Fruit fly (Drosophila melanogaster) whole organism, embryonic: ENCODE results near the gene CheA29a.

Source experiments
- CG10274 ChIP-seq: fragments of 200-800 bp; sonication (Bioruptor generic); optimal IDR thresholded peaks from 3 replicates; lab custom pipeline; 2017; ENCODE audit warnings: missing biosample characterization, mild to moderate bottlenecking, missing genetic modification characterization
- CG10543 ChIP-seq: fragments of 200-800 bp; sonication (Bioruptor generic); optimal IDR thresholded peaks from 3 replicates; lab custom pipeline; 2017; ENCODE audit warnings: missing biosample characterization, mild to moderate bottlenecking, missing genetic modification characterization, moderate library complexity
- CG12071 ChIP-seq: fragments of 200-800 bp; sonication (Bioruptor generic); optimal IDR thresholded peaks from 3 replicates; lab custom pipeline; 2018; ENCODE audit warnings: missing biosample characterization, mild to moderate bottlenecking, missing genetic modification characterization
- CG12219 ChIP-seq: fragments of 200-800 bp; sonication (Bioruptor generic); optimal IDR thresholded peaks from 3 replicates; lab custom pipeline; 2018; ENCODE audit warnings: missing biosample characterization, mild to moderate bottlenecking, missing genetic modification characterization
- CG12236 ChIP-seq: fragments of 200-800 bp; sonication (Bioruptor generic); optimal IDR thresholded peaks from 2 replicates; lab custom pipeline; 2016; ENCODE audit warnings: missing biosample characterization, missing genetic modification characterization
- CG12299 ChIP-seq: fragments of 200-800 bp; sonication (Bioruptor generic); optimal IDR thresholded peaks from 2 replicates; lab custom pipeline; 2018; ENCODE audit warnings: missing biosample characterization, mild to moderate bottlenecking, missing genetic modification characterization
- CG13424 ChIP-seq: fragments of 200-800 bp; sonication (Bioruptor generic); optimal IDR thresholded peaks from 2 replicates; lab custom pipeline; 2019; ENCODE audit warnings: missing biosample characterization, mild to moderate bottlenecking, missing genetic modification characterization, moderate library complexity
- CG14667 ChIP-seq: fragments of 200-800 bp; sonication (Bioruptor generic); IDR thresholded peaks from 2 replicates; pipeline ENCODE4 v1.3.6; 2022; ENCODE audit warnings: missing biosample characterization, missing genetic modification characterization
- CG1529 ChIP-seq: fragments of 200-800 bp; sonication (Bioruptor generic); optimal IDR thresholded peaks from 3 replicates; lab custom pipeline; 2018; ENCODE audit warnings: missing biosample characterization, missing genetic modification characterization
- CG15514 ChIP-seq: fragments of 200-800 bp; sonication (Bioruptor generic); optimal IDR thresholded peaks from 3 replicates; lab custom pipeline; 2017; ENCODE audit warnings: missing biosample characterization, missing genetic modification characterization, mild to moderate bottlenecking, moderate library complexity, missing genetic modification reagents
- CG17186 ChIP-seq: fragments of 200-800 bp; sonication (Bioruptor generic); optimal IDR thresholded peaks from 3 replicates; lab custom pipeline; 2017; ENCODE audit warnings: missing biosample characterization, missing genetic modification reagents, missing genetic modification characterization
- CG18476 ChIP-seq: fragments of 200-800 bp; sonication (Bioruptor generic); optimal IDR thresholded peaks from 2 replicates; lab custom pipeline; 2016; ENCODE audit warnings: missing biosample characterization, mild to moderate bottlenecking, missing genetic modification characterization
- CG30020 ChIP-seq: fragments of 200-800 bp; optimal IDR thresholded peaks from 2 replicates; lab custom pipeline; 2019; ENCODE audit warnings: missing biosample characterization, mild to moderate bottlenecking, missing genetic modification characterization, moderate library complexity
- CG30403 ChIP-seq: fragments of 200-800 bp; sonication (Bioruptor generic); optimal IDR thresholded peaks from 3 replicates; lab custom pipeline; 2016; ENCODE audit warnings: missing biosample characterization, missing genetic modification characterization
- CG3065 ChIP-seq: fragments of 200-800 bp; sonication (Bioruptor generic); optimal IDR thresholded peaks from 2 replicates; lab custom pipeline; 2016; ENCODE audit warnings: missing biosample characterization, missing genetic modification characterization
- CG3281 ChIP-seq: fragments of 200-800 bp; sonication (Bioruptor generic); optimal IDR thresholded peaks from 3 replicates; lab custom pipeline; 2017; ENCODE audit warnings: missing biosample characterization, mild to moderate bottlenecking, missing genetic modification characterization
- CG3847 ChIP-seq: fragments of 200-800 bp; sonication (Bioruptor generic); IDR thresholded peaks from 2 replicates; pipeline ENCODE4 v1.3.6; 2022; ENCODE audit warnings: missing biosample characterization, missing genetic modification characterization
- CG4360 ChIP-seq: fragments of 200-800 bp; sonication (Bioruptor generic); IDR thresholded peaks from 2 replicates; pipeline ENCODE4 v1.3.6; 2022; ENCODE audit warnings: missing biosample characterization, missing genetic modification characterization
- CG4854 ChIP-seq: fragments of 200-800 bp; sonication (Bioruptor generic); optimal IDR thresholded peaks from 2 replicates; lab custom pipeline; 2016; ENCODE audit warnings: missing biosample characterization, missing genetic modification characterization, inconsistent platforms
- CG6272 ChIP-seq: fragments of 200-800 bp; sonication (Bioruptor generic); IDR thresholded peaks from 2 replicates; pipeline ENCODE4 v1.3.6; 2022; ENCODE audit warnings: missing biosample characterization, missing genetic modification characterization
- CG6854 ChIP-seq: fragments of 200-800 bp; sonication (Bioruptor generic); optimal IDR thresholded peaks from 3 replicates; lab custom pipeline; 2017; ENCODE audit warnings: missing biosample characterization, mild to moderate bottlenecking, missing genetic modification characterization
- CG7786 ChIP-seq: fragments of 200-800 bp; sonication (Bioruptor generic); optimal IDR thresholded peaks from 2 replicates; lab custom pipeline; 2016; ENCODE audit warnings: missing biosample characterization, missing genetic modification characterization
- CG8089 ChIP-seq: fragments of 200-800 bp; sonication (Bioruptor generic); optimal IDR thresholded peaks from 3 replicates; lab custom pipeline; 2016; ENCODE audit warnings: missing biosample characterization, missing genetic modification characterization
- CG8281 ChIP-seq: fragments of 200-800 bp; sonication (Bioruptor generic); optimal IDR thresholded peaks from 2 replicates; lab custom pipeline; 2018; ENCODE audit warnings: missing biosample characterization, mild to moderate bottlenecking, missing genetic modification characterization, moderate library complexity
- CG8478 ChIP-seq: fragments of >200 bp; optimal IDR thresholded peaks from 2 replicates; lab custom pipeline; 2018
- Chrac-16 ChIP-seq: fragments of 200-800 bp; sonication (Bioruptor generic); optimal IDR thresholded peaks from 3 replicates; lab custom pipeline; 2016; ENCODE audit warnings: missing biosample characterization, missing genetic modification characterization
- Dbx ChIP-seq: fragments of 200-800 bp; sonication (Bioruptor generic); IDR thresholded peaks from 3 replicates; pipeline ENCODE4 v1.3.6; 2022; ENCODE audit warnings: missing biosample characterization, missing genetic modification characterization
- Dp ChIP-seq: fragments of 200-800 bp; sonication (Bioruptor generic); optimal IDR thresholded peaks from 2 replicates; lab custom pipeline; 2018; ENCODE audit warnings: missing biosample characterization, mild to moderate bottlenecking, missing genetic modification characterization, moderate library complexity
- Fer3 ChIP-seq: fragments of 200-800 bp; sonication (Bioruptor generic); optimal IDR thresholded peaks from 2 replicates; lab custom pipeline; 2018; ENCODE audit warnings: missing biosample characterization, mild to moderate bottlenecking, missing genetic modification characterization, moderate library complexity
- Hmr ChIP-seq: fragments of 200-800 bp; sonication (Bioruptor generic); optimal IDR thresholded peaks from 3 replicates; lab custom pipeline; 2017; ENCODE audit warnings: mild to moderate bottlenecking, missing biosample characterization, missing genetic modification reagents, missing genetic modification characterization
- Hr39 ChIP-seq: fragments of >200 bp; optimal IDR thresholded peaks from 2 replicates; lab custom pipeline; 2017
- Oaz ChIP-seq: fragments of 200-800 bp; sonication (Bioruptor generic); IDR thresholded peaks from 2 replicates; pipeline ENCODE4 v1.3.6; 2022; ENCODE audit warnings: missing biosample characterization, missing genetic modification characterization
- Opbp ChIP-seq: fragments of 200-800 bp; sonication (Bioruptor generic); IDR thresholded peaks from 3 replicates; pipeline ENCODE4 v1.3.6; 2022; ENCODE audit warnings: missing biosample characterization, missing genetic modification characterization; ENCODE audit not compliant: partially characterized antibody
- Rfx ChIP-seq: fragments of 200-800 bp; sonication (Bioruptor generic); IDR thresholded peaks from 2 replicates; pipeline ENCODE4 v1.3.6; 2022; ENCODE audit warnings: missing biosample characterization, missing genetic modification characterization
- Rx ChIP-seq: fragments of 200-800 bp; sonication (Bioruptor generic); IDR thresholded peaks from 2 replicates; pipeline ENCODE4 v1.3.6; 2022; ENCODE audit warnings: missing biosample characterization, missing genetic modification characterization
- Sox102F ChIP-seq: fragments of 200-800 bp; sonication (Bioruptor generic); optimal IDR thresholded peaks from 2 replicates; lab custom pipeline; 2018; ENCODE audit warnings: missing biosample characterization, mild to moderate bottlenecking, missing genetic modification characterization, moderate library complexity
- ac ChIP-seq: fragments of 200-800 bp; sonication (Bioruptor generic); optimal IDR thresholded peaks from 3 replicates; lab custom pipeline; 2017; ENCODE audit warnings: missing biosample characterization, mild to moderate bottlenecking, missing genetic modification characterization
- ash1 ChIP-seq: fragments of 200-800 bp; sonication (Bioruptor generic); optimal IDR thresholded peaks from 2 replicates; lab custom pipeline; 2018; ENCODE audit warnings: missing biosample characterization, mild to moderate bottlenecking, missing genetic modification characterization
- br ChIP-seq: fragments of >200 bp; optimal IDR thresholded peaks from 2 replicates; lab custom pipeline; 2017
- chn ChIP-seq: fragments of 200-800 bp; sonication (Bioruptor generic); optimal IDR thresholded peaks from 2 replicates; lab custom pipeline; 2016; ENCODE audit warnings: missing biosample characterization, missing genetic modification characterization
- da ChIP-seq: fragments of 200-800 bp; sonication (Bioruptor generic); optimal IDR thresholded peaks from 2 replicates; lab custom pipeline; 2016; ENCODE audit warnings: missing biosample characterization, missing genetic modification characterization
- danr ChIP-seq: fragments of 200-800 bp; sonication (Bioruptor generic); IDR thresholded peaks from 2 replicates; pipeline ENCODE4 v1.3.6; 2022; ENCODE audit warnings: missing biosample characterization, missing genetic modification characterization
- gsb-n ChIP-seq: fragments of 200-800 bp; sonication (Bioruptor generic); optimal IDR thresholded peaks from 3 replicates; lab custom pipeline; 2018; ENCODE audit warnings: missing biosample characterization, mild to moderate bottlenecking, missing genetic modification characterization
- ham ChIP-seq: fragments of 200-800 bp; sonication (Bioruptor generic); IDR thresholded peaks from 2 replicates; pipeline ENCODE4 v1.3.6; 2022; ENCODE audit warnings: missing biosample characterization, missing genetic modification characterization
- hth ChIP-seq: fragments of >200 bp; optimal IDR thresholded peaks from 2 replicates; lab custom pipeline; 2017; ENCODE audit warnings: inconsistent platforms
- oc ChIP-seq: fragments of 200-800 bp; sonication (Bioruptor generic); optimal IDR thresholded peaks from 2 replicates; lab custom pipeline; 2018; ENCODE audit warnings: missing biosample characterization, mild to moderate bottlenecking, missing genetic modification characterization, moderate library complexity
- repo ChIP-seq: fragments of 200-800 bp; sonication (Bioruptor generic); optimal IDR thresholded peaks from 2 replicates; lab custom pipeline; 2016; ENCODE audit warnings: missing biosample characterization, missing genetic modification characterization
- sens ChIP-seq: fragments of 200-800 bp; sonication (Bioruptor generic); peaks from one replicate; lab custom pipeline; 2016; ENCODE audit warnings: missing biosample characterization, missing genetic modification characterization
- shn ChIP-seq: fragments of 200-800 bp; sonication (Bioruptor generic); optimal IDR thresholded peaks from 3 replicates; lab custom pipeline; 2016; ENCODE audit warnings: missing biosample characterization, missing genetic modification characterization
- slou ChIP-seq: fragments of 200-800 bp; sonication (Bioruptor generic); optimal IDR thresholded peaks from 3 replicates; lab custom pipeline; 2016; ENCODE audit warnings: missing biosample characterization, missing genetic modification characterization
- trem ChIP-seq: fragments of 200-800 bp; optimal IDR thresholded peaks from 3 replicates; lab custom pipeline; 2019; ENCODE audit warnings: missing biosample characterization, mild to moderate bottlenecking, missing genetic modification characterization, moderate library complexity
- wek ChIP-seq: fragments of 200-800 bp; sonication (Bioruptor generic); optimal IDR thresholded peaks from 3 replicates; lab custom pipeline; 2018; ENCODE audit warnings: missing biosample characterization, mild to moderate bottlenecking, missing genetic modification characterization, moderate library complexity
- wor ChIP-seq: fragments of 200-800 bp; sonication (Bioruptor generic); IDR thresholded peaks from 2 replicates; pipeline ENCODE4 v1.3.6; 2022; ENCODE audit warnings: missing biosample characterization, missing genetic modification characterization

Gene CheA29a

DNA sequence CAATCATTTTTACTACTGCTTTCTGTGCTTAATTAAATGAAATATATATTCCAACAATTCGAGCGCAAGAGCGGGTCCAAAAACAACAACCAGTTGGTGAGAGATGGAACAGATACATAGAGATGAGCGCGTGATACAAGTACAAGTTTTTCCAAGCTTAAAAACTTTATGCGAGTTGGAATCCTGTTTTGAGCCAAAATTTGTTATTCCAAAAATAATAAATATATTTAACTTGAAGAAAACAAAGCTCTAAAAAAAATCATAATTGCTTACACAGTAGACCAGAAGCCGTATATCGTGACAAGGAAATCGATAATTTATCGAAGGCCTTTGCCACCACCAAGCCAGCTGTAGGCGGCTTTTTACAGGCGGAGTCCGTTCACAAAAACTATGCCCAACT is 37.6 kb downstream of the CheA29a start, which contains the start of the genes CG13097 and PIG-U (continued):
- peak; percentile 53 for TF ChIP-seq CG3065 (GFP tag; lab: Kevin White, UChicago)
- TF ChIP-seq wek (GFP tag; lab: Kevin White, UChicago): no peak
- peak; percentile 53; the same call in 1 of the 2 replicates for TF ChIP-seq CG4360
- peak; percentile 69 for TF ChIP-seq CG12299 (tag; lab: Kevin White, UChicago)
- TF ChIP-seq chn (GFP tag; lab: Kevin White, UChicago): peak; percentile 88
- TF ChIP-seq br: no peak
- TF ChIP-seq Hr39 (lab: Kevin White, UChicago): no peak
- TF ChIP-seq danr (GFP tag; lab: Robert Waterston, UW): peak; percentile 58; the same call in 1 of the 2 replicates
- peak; percentile 77 for TF ChIP-seq Fer3
- no peak for TF ChIP-seq gsb-n (tag; lab: Kevin White, UChicago)
- TF ChIP-seq CG6272 (GFP tag; lab: Robert Waterston, UW): peak; percentile 74
- TF ChIP-seq CG7786 (GFP tag; lab: Kevin White, UChicago): peak; percentile 69
- TF ChIP-seq Hmr (GFP tag; lab: Kevin White, UChicago): no peak
- peak; percentile 59 for TF ChIP-seq Dp (GFP tag; lab: Kevin White, UChicago)
- peak; percentile 85 for TF ChIP-seq slou (GFP tag; lab: Kevin White, UChicago)
- peak; percentile 46 for TF ChIP-seq CG1529
- peak; percentile 83 for TF ChIP-seq CG3847
- TF ChIP-seq repo (GFP tag; lab: Kevin White, UChicago): peak; percentile 25
- peak; percentile 77 for TF ChIP-seq CG30020 (tag; lab: Kevin White, UChicago)
- TF ChIP-seq CG12219: no peak
- TF ChIP-seq hth (lab: Kevin White, UChicago): no peak
- peak; percentile 26 for TF ChIP-seq CG17186 (GFP tag; lab: Kevin White, UChicago)
- peak; percentile 64 for TF ChIP-seq CG14667 (GFP tag; lab: Robert Waterston, UW)
- TF ChIP-seq CG13424: peak; percentile 86
- TF ChIP-seq oc (tag; lab: Kevin White, UChicago): no peak
- TF ChIP-seq Sox102F: no peak
- TF ChIP-seq Opbp (GFP tag; lab: Robert Waterston, UW): peak; percentile 79
- no peak for TF ChIP-seq CG12071 (GFP tag; lab: Kevin White, UChicago)
- TF ChIP-seq wor (GFP tag; lab: Robert Waterston, UW): peak; percentile 51
- TF ChIP-seq CG3281 (GFP tag; lab: Kevin White, UChicago): peak; percentile 77
- TF ChIP-seq sens (GFP tag; lab: Kevin White, UChicago): peak; percentile 97
- TF ChIP-seq da (GFP tag; lab: Kevin White, UChicago): peak; percentile 39
- TF ChIP-seq Chrac-16: peak; percentile 89
- peak; percentile 92 for TF ChIP-seq CG30403 (GFP tag; lab: Kevin White, UChicago)
- TF ChIP-seq CG10274: peak; percentile 29
- peak; percentile 87 for TF ChIP-seq Dbx (GFP tag; lab: Robert Waterston, UW)
- peak; percentile 86 for TF ChIP-seq CG18476 (GFP tag; lab: Kevin White, UChicago)
- TF ChIP-seq shn: peak; percentile 67
- TF ChIP-seq Oaz (GFP tag; lab: Robert Waterston, UW): peak; percentile 46; the same call in 1 of the 2 replicates
- peak; percentile 91 for TF ChIP-seq trem (tag; lab: Kevin White, UChicago)
- TF ChIP-seq Rx (GFP tag; lab: Robert Waterston, UW): peak; percentile 59; the same call in 1 of the 2 replicates
- TF ChIP-seq ham: no peak
- no peak for TF ChIP-seq CG6854 (GFP tag; lab: Kevin White, UChicago)
- no peak for TF ChIP-seq CG8478 (lab: Kevin White, UChicago)
- TF ChIP-seq ash1 (GFP tag; lab: Kevin White, UChicago): no peak
- TF ChIP-seq CG15514: peak; percentile 87
- peak; percentile 64 for TF ChIP-seq CG8089 (GFP tag; lab: Kevin White, UChicago)
- peak; percentile 21 for TF ChIP-seq CG12236
- peak; percentile 81 for TF ChIP-seq CG4854 (GFP tag; lab: Kevin White, UChicago)
- peak; percentile 90 for TF ChIP-seq Rfx (GFP tag; lab: Robert Waterston, UW)
- TF ChIP-seq CG10543 (GFP tag; lab: Kevin White, UChicago): peak; percentile 70
- TF ChIP-seq ac (GFP tag; lab: Kevin White, UChicago): peak; percentile 1
- TF ChIP-seq CG8281 (tag; lab: Kevin White, UChicago): no peak
